Fruit fly (Drosophila melanogaster): ENCODE data around the gene CG34447.

Gene CG34447

dm6 chr2L:2380805-2381204, 39.0 kb downstream of the CG34447 start, which contains the start of gene Eogt (continued):
- TF ChIP-seq al (GFP tag; IDR thresholded peaks at IDR 0.05) (peak; percentile 92), Xrp1 (GFP tag; IDR thresholded peaks at IDR 0.05) (peak; percentile 98), CG10147 (GFP tag; optimal IDR thresholded peaks at IDR 0.05) (peak; percentile 85), tio (GFP tag; optimal IDR thresholded peaks at IDR 0.05) (peak; percentile 88), CG34422 (GFP tag; IDR thresholded peaks at IDR 0.05) (peak; percentile 98), CG14050 (GFP tag; IDR thresholded peaks at IDR 0.05) (peak; percentile 94), emc (GFP tag; optimal IDR thresholded peaks at IDR 0.05) (peak; percentile 32), shn (GFP tag; optimal IDR thresholded peaks at IDR 0.05) (peak; percentile 57), phol (tag; optimal IDR thresholded peaks at IDR 0.05) (peak; percentile 94), disco-r (GFP tag; optimal IDR thresholded peaks at IDR 0.05) (peak; percentile 32), CG2116 (GFP tag; optimal IDR thresholded peaks at IDR 0.05) (peak; percentile 77), CG12744 (GFP tag; optimal IDR thresholded peaks at IDR 0.05) (peak; percentile 68), CG42726 (GFP tag; IDR thresholded peaks at IDR 0.05; ENCODE audit: partially characterized antibody) (no peak), az2 (GFP tag; optimal IDR thresholded peaks at IDR 0.05) (peak; percentile 94), Camta (GFP tag; optimal IDR thresholded peaks at IDR 0.05) (peak; percentile 69), tup (GFP tag; optimal IDR thresholded peaks at IDR 0.05) (peak; percentile 73), H2.0 (GFP tag; IDR thresholded peaks at IDR 0.05) (peak; percentile 98), HLH4C (GFP tag; IDR thresholded peaks at IDR 0.05; ENCODE audit: partially characterized antibody) (no peak), CG10321 (GFP tag; IDR thresholded peaks at IDR 0.05) (peak; percentile 80), CG4707 (GFP tag; optimal IDR thresholded peaks at IDR 0.05) (peak; percentile 74), CG43689 (GFP tag; IDR thresholded peaks at IDR 0.05) (peak; percentile 89), CG1024 (GFP tag; IDR thresholded peaks at IDR 0.05) (peak; percentile 94), CG14667 (GFP tag; IDR thresholded peaks at IDR 0.05) (peak; percentile 95), peb (GFP tag; IDR thresholded peaks at IDR 0.05) (peak; percentile 94), CG7928 (GFP tag; optimal IDR thresholded peaks at IDR 0.05) (peak; percentile 59), CG18619 (GFP tag; optimal IDR thresholded peaks at IDR 0.05) (peak; percentile 88), sd (tag; optimal IDR thresholded peaks at IDR 0.05) (peak; percentile 95), sim (GFP tag; IDR thresholded peaks at IDR 0.05) (peak; percentile 92), Adf1 (GFP tag; IDR thresholded peaks at IDR 0.05) (peak; percentile 77), B-H1 (GFP tag; IDR thresholded peaks at IDR 0.05) (peak; percentile 96), grau (tag; optimal IDR thresholded peaks at IDR 0.05) (peak; percentile 94), tap (tag; optimal IDR thresholded peaks at IDR 0.05) (peak; percentile 84), Hsf (GFP tag; optimal IDR thresholded peaks at IDR 0.05) (peak; percentile 92), CG15011 (GFP tag; optimal IDR thresholded peaks at IDR 0.05) (peak; percentile 78), CG4730 (GFP tag; IDR thresholded peaks at IDR 0.05) (peak; percentile 95), wdn (GFP tag; IDR thresholded peaks at IDR 0.05) (peak; percentile 93), CG31388 (GFP tag; optimal IDR thresholded peaks at IDR 0.05) (peak; percentile 67), CG5180 (GFP tag; optimal IDR thresholded peaks at IDR 0.05) (peak; percentile 61), CG3726 (GFP tag; IDR thresholded peaks at IDR 0.05) (peak; percentile 95), lab (GFP tag; optimal IDR thresholded peaks at IDR 0.05) (peak; percentile 90), Mad (GFP tag; optimal IDR thresholded peaks at IDR 0.05) (peak; percentile 71), row (GFP tag; IDR thresholded peaks at IDR 0.05) (peak; percentile 99), Ets65A (GFP tag) (peak; percentile 96), tx (GFP tag; optimal IDR thresholded peaks at IDR 0.05) (peak; percentile 37), CG33557 (GFP tag; optimal IDR thresholded peaks at IDR 0.05) (peak; percentile 92), hkb (optimal IDR thresholded peaks at IDR 0.05) (no peak), hkb (GFP tag; IDR thresholded peaks at IDR 0.05) (peak; percentile 96), stc (GFP tag; IDR thresholded peaks at IDR 0.05) (peak; percentile 97), bsh (GFP tag; optimal IDR thresholded peaks at IDR 0.05) (peak in 1 of 2 experiments; percentile 96), Dad (GFP tag; optimal IDR thresholded peaks at IDR 0.05) (peak; percentile 39), ci (GFP tag; IDR thresholded peaks at IDR 0.05) (peak; percentile 98), Abd-B (GFP tag; optimal IDR thresholded peaks at IDR 0.05) (peak; percentile 94)

Data from whole organism, embryonic.